Fruit fly (Drosophila melanogaster) whole organism, embryonic: ENCODE results near the gene CG43448.

Experiments
- Ada2b ChIP-seq: fragments of 200-800 bp; sonication (Bioruptor generic); IDR thresholded peaks from 2 replicates; pipeline ENCODE4 v1.3.6; 2022; ENCODE audit warnings: missing biosample characterization, missing genetic modification characterization
- Antp ChIP-seq: fragments of 200-800 bp; sonication (Bioruptor generic); optimal IDR thresholded peaks from 3 replicates; lab custom pipeline; 2016; ENCODE audit warnings: missing biosample characterization, missing genetic modification characterization
- Bgb ChIP-seq: fragments of 200-800 bp; sonication (Bioruptor generic); IDR thresholded peaks from 2 replicates; pipeline ENCODE4 v1.3.6; 2022; ENCODE audit warnings: missing biosample characterization, missing genetic modification characterization; ENCODE audit not compliant: partially characterized antibody
- CG10147 ChIP-seq: fragments of 200-800 bp; sonication (Bioruptor generic); optimal IDR thresholded peaks from 2 replicates; lab custom pipeline; 2019; ENCODE audit warnings: missing biosample characterization, mild to moderate bottlenecking, missing genetic modification characterization, moderate library complexity
- CG1024 ChIP-seq: fragments of 200-800 bp; sonication (Bioruptor generic); IDR thresholded peaks from 2 replicates; pipeline ENCODE4 v1.3.6; 2022; ENCODE audit warnings: missing biosample characterization, missing genetic modification characterization
- CG12104 ChIP-seq: fragments of 200-800 bp; sonication (Bioruptor generic); optimal IDR thresholded peaks from 3 replicates; lab custom pipeline; 2016; ENCODE audit warnings: missing biosample characterization, missing genetic modification characterization
- CG13894 ChIP-seq: fragments of 200-800 bp; sonication (Bioruptor generic); optimal IDR thresholded peaks from 3 replicates; lab custom pipeline; 2018; ENCODE audit warnings: missing biosample characterization, mild to moderate bottlenecking, missing genetic modification characterization, moderate library complexity
- CG14050 ChIP-seq: fragments of 200-800 bp; sonication (Bioruptor generic); IDR thresholded peaks from 3 replicates; pipeline ENCODE4 v1.3.6; 2022; ENCODE audit warnings: missing biosample characterization, missing genetic modification characterization
- CG14441 ChIP-seq: fragments of 200-800 bp; sonication (Bioruptor generic); IDR thresholded peaks from 2 replicates; pipeline ENCODE4 v1.3.6; 2022; ENCODE audit warnings: missing biosample characterization, missing genetic modification characterization
- CG14710 ChIP-seq: fragments of 200-800 bp; sonication (Bioruptor generic); optimal IDR thresholded peaks from 3 replicates; lab custom pipeline; 2019; ENCODE audit warnings: missing biosample characterization, mild to moderate bottlenecking, missing genetic modification characterization, moderate library complexity
- CG16863 ChIP-seq: fragments of 200-800 bp; sonication (Bioruptor generic); optimal IDR thresholded peaks from 3 replicates; lab custom pipeline; 2016; ENCODE audit warnings: missing biosample characterization, missing genetic modification characterization
- CG18262 ChIP-seq: fragments of 200-800 bp; optimal IDR thresholded peaks from 3 replicates; lab custom pipeline; 2019; ENCODE audit warnings: missing biosample characterization, mild to moderate bottlenecking, missing genetic modification characterization, moderate library complexity
- CG2202 ChIP-seq: fragments of 200-800 bp; sonication (Bioruptor generic); optimal IDR thresholded peaks from 2 replicates; lab custom pipeline; 2018; ENCODE audit warnings: missing biosample characterization, mild to moderate bottlenecking, missing genetic modification characterization
- CG31441 ChIP-seq: fragments of 200-800 bp; sonication (Bioruptor generic); IDR thresholded peaks from 2 replicates; pipeline ENCODE4 v1.3.6; 2022; ENCODE audit warnings: missing biosample characterization, missing genetic modification characterization
- CG32532 ChIP-seq: fragments of 200-800 bp; sonication (Bioruptor generic); IDR thresholded peaks from 2 replicates; pipeline ENCODE4 v1.3.6; 2022; ENCODE audit warnings: missing biosample characterization, missing genetic modification characterization
- CG4730 ChIP-seq: fragments of 200-800 bp; sonication (Bioruptor generic); IDR thresholded peaks from 2 replicates; pipeline ENCODE4 v1.3.6; 2022; ENCODE audit warnings: missing biosample characterization, missing genetic modification characterization
- CG6254 ChIP-seq: fragments of 200-800 bp; sonication (Bioruptor generic); optimal IDR thresholded peaks from 3 replicates; lab custom pipeline; 2017; ENCODE audit warnings: mild to moderate bottlenecking, missing biosample characterization, missing genetic modification reagents, missing genetic modification characterization
- CG7357 ChIP-seq: fragments of 200-800 bp; sonication (Bioruptor generic); IDR thresholded peaks from 3 replicates; pipeline ENCODE4 v1.3.6; 2022; ENCODE audit warnings: missing biosample characterization, missing genetic modification characterization
- CHES-1-like ChIP-seq: fragments of 200-800 bp; sonication (Bioruptor generic); optimal IDR thresholded peaks from 2 replicates; lab custom pipeline; 2016; ENCODE audit warnings: missing biosample characterization, missing genetic modification characterization
- Elba2 ChIP-seq: fragments of 200-800 bp; sonication (Bioruptor generic); optimal IDR thresholded peaks from 3 replicates; lab custom pipeline; 2016; ENCODE audit warnings: missing biosample characterization, missing genetic modification characterization
- Gug ChIP-seq: fragments of 200-800 bp; sonication (Bioruptor generic); IDR thresholded peaks from 4 replicates; pipeline ENCODE4 v1.3.6; 2022; ENCODE audit warnings: missing biosample characterization, missing genetic modification characterization
- Hey ChIP-seq: fragments of 200-800 bp; sonication (Bioruptor generic); optimal IDR thresholded peaks from 3 replicates; lab custom pipeline; 2018; ENCODE audit warnings: missing biosample characterization, mild to moderate bottlenecking, missing genetic modification characterization
- HmgD ChIP-seq: fragments of 200-800 bp; sonication (Bioruptor generic); optimal IDR thresholded peaks from 3 replicates; lab custom pipeline; 2016; ENCODE audit warnings: missing biosample characterization, missing genetic modification characterization
- Hsf ChIP-seq: fragments of 200-800 bp; sonication (Bioruptor generic); optimal IDR thresholded peaks from 3 replicates; lab custom pipeline; 2016; ENCODE audit warnings: missing biosample characterization, missing genetic modification characterization
- Jarid2 ChIP-seq: fragments of 200-800 bp; sonication (Bioruptor generic); optimal IDR thresholded peaks from 3 replicates; lab custom pipeline; 2017; ENCODE audit warnings: mild to moderate bottlenecking, missing biosample characterization, missing genetic modification reagents, missing genetic modification characterization
- MTF-1 ChIP-seq: fragments of 200-800 bp; sonication (Bioruptor generic); optimal IDR thresholded peaks from 2 replicates; lab custom pipeline; 2018; ENCODE audit warnings: missing biosample characterization, mild to moderate bottlenecking, missing genetic modification characterization, borderline replicate concordance
- Med ChIP-seq: fragments of 200-800 bp; sonication (Bioruptor generic); peaks from one replicate; lab custom pipeline; 2016; ENCODE audit warnings: missing biosample characterization, missing genetic modification characterization, mild to moderate bottlenecking, inconsistent platforms, moderate library complexity
- Meics ChIP-seq: fragments of 200-800 bp; sonication (Bioruptor generic); optimal IDR thresholded peaks from 2 replicates; lab custom pipeline; 2017; ENCODE audit warnings: missing biosample characterization, mild to moderate bottlenecking, missing genetic modification characterization
- NK7.1 ChIP-seq: fragments of 200-800 bp; sonication (Bioruptor generic); optimal IDR thresholded peaks from 3 replicates; lab custom pipeline; 2016; ENCODE audit warnings: missing biosample characterization, missing genetic modification characterization
- Rfx ChIP-seq: fragments of 200-800 bp; sonication (Bioruptor generic); IDR thresholded peaks from 2 replicates; pipeline ENCODE4 v1.3.6; 2022; ENCODE audit warnings: missing biosample characterization, missing genetic modification characterization
- ab ChIP-seq: fragments of 200-800 bp; sonication (Bioruptor generic); optimal IDR thresholded peaks from 2 replicates; lab custom pipeline; 2016; ENCODE audit warnings: missing biosample characterization, missing genetic modification characterization
- ac ChIP-seq: fragments of 200-800 bp; sonication (Bioruptor generic); optimal IDR thresholded peaks from 3 replicates; lab custom pipeline; 2017; ENCODE audit warnings: missing biosample characterization, mild to moderate bottlenecking, missing genetic modification characterization
- ash1 ChIP-seq: fragments of 200-800 bp; sonication (Bioruptor generic); optimal IDR thresholded peaks from 2 replicates; lab custom pipeline; 2018; ENCODE audit warnings: missing biosample characterization, mild to moderate bottlenecking, missing genetic modification characterization
- cad ChIP-seq: fragments of >200 bp; optimal IDR thresholded peaks from 2 replicates; lab custom pipeline; 2017; ENCODE audit warnings: missing biosample characterization, missing genetic modification characterization
- chm ChIP-seq: fragments of 200-800 bp; sonication (Bioruptor generic); IDR thresholded peaks from 2 replicates; pipeline ENCODE4 v1.3.6; 2022; ENCODE audit warnings: missing biosample characterization, missing genetic modification characterization
- corto ChIP-seq: fragments of 200-800 bp; sonication (Bioruptor generic); optimal IDR thresholded peaks from 2 replicates; lab custom pipeline; 2016; ENCODE audit warnings: missing biosample characterization, mild to moderate bottlenecking, missing genetic modification characterization, moderate library complexity
- danr ChIP-seq: fragments of 200-800 bp; sonication (Bioruptor generic); IDR thresholded peaks from 2 replicates; pipeline ENCODE4 v1.3.6; 2022; ENCODE audit warnings: missing biosample characterization, missing genetic modification characterization
- emc ChIP-seq: fragments of 200-800 bp; sonication (Bioruptor generic); optimal IDR thresholded peaks from 2 replicates; lab custom pipeline; 2016; ENCODE audit warnings: missing biosample characterization, missing genetic modification characterization
- ewg ChIP-seq: fragments of 200-800 bp; sonication (Bioruptor generic); optimal IDR thresholded peaks from 3 replicates; lab custom pipeline; 2017; ENCODE audit warnings: mild to moderate bottlenecking, missing biosample characterization, missing genetic modification reagents, missing genetic modification characterization
- fd3F ChIP-seq: fragments of 200-800 bp; sonication (Bioruptor generic); optimal IDR thresholded peaks from 2 replicates; lab custom pipeline; 2018; ENCODE audit warnings: missing biosample characterization, mild to moderate bottlenecking, missing genetic modification characterization, moderate library complexity
- gsb-n ChIP-seq: fragments of 200-800 bp; sonication (Bioruptor generic); optimal IDR thresholded peaks from 3 replicates; lab custom pipeline; 2018; ENCODE audit warnings: missing biosample characterization, mild to moderate bottlenecking, missing genetic modification characterization
- hb ChIP-seq: fragments of 200-800 bp; sonication (Bioruptor generic); IDR thresholded peaks from 3 replicates; pipeline ENCODE4 v1.3.6; 2022; ENCODE audit warnings: missing biosample characterization, missing genetic modification characterization; ENCODE audit not compliant: partially characterized antibody
- hkb ChIP-seq, 2 experiments: fragments of 200-800 bp in 1 of 2; fragments of >200 bp in 1 of 2; sonication (Bioruptor generic) in 1 of 2; IDR thresholded peaks in 1 of 2; optimal IDR thresholded peaks in 1 of 2; 2 replicates each; pipeline versions ENCODE4 v1.3.6 to Lab custom; 2017 to 2022; ENCODE audit warnings: missing biosample characterization in 1 of 2, missing genetic modification characterization in 1 of 2
- nmo ChIP-seq: fragments of 200-800 bp; sonication (Bioruptor generic); optimal IDR thresholded peaks from 2 replicates; lab custom pipeline; 2018; ENCODE audit warnings: missing biosample characterization, mild to moderate bottlenecking, missing genetic modification characterization, moderate library complexity
- pb ChIP-seq: fragments of 200-800 bp; sonication (Bioruptor generic); optimal IDR thresholded peaks from 3 replicates; lab custom pipeline; 2016; ENCODE audit warnings: missing biosample characterization, missing genetic modification characterization
- repo ChIP-seq: fragments of 200-800 bp; sonication (Bioruptor generic); optimal IDR thresholded peaks from 2 replicates; lab custom pipeline; 2016; ENCODE audit warnings: missing biosample characterization, missing genetic modification characterization
- sd ChIP-seq: fragments of 200-800 bp; sonication (Bioruptor generic); optimal IDR thresholded peaks from 3 replicates; lab custom pipeline; 2018; ENCODE audit warnings: missing biosample characterization, mild to moderate bottlenecking, missing genetic modification characterization, moderate library complexity
- sna ChIP-seq: fragments of 200-800 bp; sonication (Bioruptor generic); IDR thresholded peaks from 2 replicates; pipeline ENCODE4 v1.3.6; 2022; ENCODE audit warnings: missing biosample characterization, missing genetic modification characterization; ENCODE audit not compliant: partially characterized antibody
- sob ChIP-seq: fragments of 200-800 bp; sonication (Bioruptor generic); IDR thresholded peaks from 2 replicates; pipeline ENCODE4 v1.3.6; 2022; ENCODE audit warnings: missing biosample characterization, missing genetic modification characterization
- tap ChIP-seq: fragments of 200-800 bp; optimal IDR thresholded peaks from 3 replicates; lab custom pipeline; 2019; ENCODE audit warnings: missing biosample characterization, mild to moderate bottlenecking, missing genetic modification characterization, moderate library complexity
- twi ChIP-seq: fragments of 200-800 bp; optimal IDR thresholded peaks from 2 replicates; lab custom pipeline; 2019; ENCODE audit warnings: missing biosample characterization, mild to moderate bottlenecking, missing genetic modification characterization, moderate library complexity

The CG43448 gene

dm6 chr3R:30265420-30265819 is 27.9 kb upstream of the CG43448 start (continued):
- TF ChIP-seq twi (tag; lab: Kevin White, UChicago) (peak; percentile 43), CG31441 (GFP tag; lab: Robert Waterston, UW) (peak; percentile 60), hkb (optimal IDR thresholded peaks at IDR 0.05; lab: Kevin White, UChicago) (no peak), hkb (GFP tag; IDR thresholded peaks at IDR 0.05; lab: Robert Waterston, UW) (peak; percentile 47; the same call in 1 of the 2 replicates), CG6254 (peak; percentile 24), corto (GFP tag; lab: Kevin White, UChicago) (no peak), CG10147 (GFP tag; lab: Kevin White, UChicago) (no peak), Rfx (GFP tag; lab: Robert Waterston, UW) (no peak), fd3F (GFP tag; lab: Kevin White, UChicago) (no peak), sna (GFP tag; lab: Robert Waterston, UW) (no peak), danr (GFP tag; lab: Robert Waterston, UW) (peak; percentile 53), hb (GFP tag; lab: Robert Waterston, UW) (no peak), Gug (GFP tag; lab: Robert Waterston, UW) (peak; percentile 32; the same call in 2 of the 4 replicates), CG14441 (GFP tag; lab: Robert Waterston, UW) (peak; percentile 42), Hsf (GFP tag; lab: Kevin White, UChicago) (peak; percentile 45), CG4730 (GFP tag; lab: Robert Waterston, UW) (peak; percentile 44; the same call in 1 of the 2 replicates), Med (GFP tag; lab: Kevin White, UChicago) (peak; percentile 85), gsb-n (tag; lab: Kevin White, UChicago) (peak; percentile 47), MTF-1 (GFP tag; lab: Kevin White, UChicago) (no peak), ac (GFP tag; lab: Kevin White, UChicago) (no peak), Hey (tag; lab: Kevin White, UChicago) (no peak), chm (GFP tag; lab: Robert Waterston, UW) (peak; percentile 49), emc (GFP tag; lab: Kevin White, UChicago) (no peak), HmgD (GFP tag; lab: Kevin White, UChicago) (no peak), CG7357 (GFP tag; lab: Robert Waterston, UW) (peak; percentile 44; the same call in 1 of the 3 replicates), Antp (GFP tag; lab: Kevin White, UChicago) (no peak), NK7.1 (GFP tag; lab: Kevin White, UChicago) (no peak), pb (GFP tag; lab: Kevin White, UChicago) (no peak), CG2202 (peak; percentile 50), CG13894 (tag; lab: Kevin White, UChicago) (no peak), CG16863 (GFP tag; lab: Kevin White, UChicago) (peak; percentile 1), CHES-1-like (no peak), Meics (no peak), sd (peak; percentile 66), Bgb (GFP tag; lab: Robert Waterston, UW) (no peak), Elba2 (GFP tag; lab: Kevin White, UChicago) (no peak), CG14710 (tag; lab: Kevin White, UChicago) (peak; percentile 36), sob (GFP tag; lab: Robert Waterston, UW) (peak; percentile 70; the same call in 1 of the 2 replicates), ash1 (GFP tag; lab: Kevin White, UChicago) (no peak), CG1024 (GFP tag; lab: Robert Waterston, UW) (peak; percentile 76), ewg (GFP tag; lab: Kevin White, UChicago) (peak; percentile 53), CG12104 (GFP tag; lab: Kevin White, UChicago) (no peak), CG32532 (GFP tag; lab: Robert Waterston, UW) (peak; percentile 24; the same call in 1 of the 2 replicates), Jarid2 (GFP tag; lab: Kevin White, UChicago) (peak; percentile 16), repo (GFP tag; lab: Kevin White, UChicago) (no peak), CG18262 (tag; lab: Kevin White, UChicago) (peak; percentile 68), nmo (peak; percentile 36), cad (GFP tag; lab: Kevin White, UChicago) (no peak), CG14050 (GFP tag; lab: Robert Waterston, UW) (peak; percentile 35; the same call in 2 of the 3 replicates), tap (tag; lab: Kevin White, UChicago) (peak; percentile 50), Ada2b (peak; percentile 69; the same call in 1 of the 2 replicates), ab (GFP tag; lab: Kevin White, UChicago) (peak; percentile 3)
